Worm (Caenorhabditis elegans): ENCODE measurements around the gene glt-3.

- no peak for TF ChIP-seq fkh-10 (GFP tag; optimal IDR thresholded peaks at IDR 0.05)
- TF ChIP-seq sptf-1 (tag; optimal IDR thresholded peaks at IDR 0.05): no peak
- no peak for TF ChIP-seq lin-13 (GFP tag; optimal IDR thresholded peaks at IDR 0.05)
- no peak for TF ChIP-seq ztf-4 (tag; optimal IDR thresholded peaks at IDR 0.05)
- TF ChIP-seq nhr-11 (tag; optimal IDR thresholded peaks at IDR 0.05): no peak
- TF ChIP-seq snu-23 (GFP tag; optimal IDR thresholded peaks at IDR 0.05): no peak
- no peak for TF ChIP-seq ceh-88 (GFP tag; IDR thresholded peaks at IDR 0.05)
- no peak for TF ChIP-seq mab-9 (GFP tag; IDR thresholded peaks at IDR 0.05)
- no peak for TF ChIP-seq pqm-1 (tag; optimal IDR thresholded peaks at IDR 0.05)
- TF ChIP-seq nhr-84 (tag; optimal IDR thresholded peaks at IDR 0.05): no peak
Measured at ce11 chrIV:10096881-10097280, 33.2 kb upstream of the glt-3 start, which contains the start of gene dis-3.
